Fruit fly (Drosophila melanogaster): ENCODE measurements around the gene CG44325.

Gene CG44325

dm6 chrX:9062665-9063064, 15.6 kb downstream of the CG44325 start (continued):
- TF ChIP-seq wor (GFP tag; IDR thresholded peaks at IDR 0.05) (no peak), Spps (tag; optimal IDR thresholded peaks at IDR 0.05) (no peak), cad (GFP tag; optimal IDR thresholded peaks at IDR 0.05) (no peak), CG18599 (GFP tag; optimal IDR thresholded peaks at IDR 0.05) (no peak), CG11695 (GFP tag; IDR thresholded peaks at IDR 0.05) (peak; percentile 38; the same call in 1 of the 3 replicates), Side (GFP tag; optimal IDR thresholded peaks at IDR 0.05) (no peak), inv (GFP tag; IDR thresholded peaks at IDR 0.05; ENCODE audit: partially characterized antibody) (no peak), crol (GFP tag; IDR thresholded peaks at IDR 0.05) (no peak), schlank (tag; optimal IDR thresholded peaks at IDR 0.05) (no peak), HLH3B (GFP tag; IDR thresholded peaks at IDR 0.05) (peak; percentile 27; the same call in 1 of the 2 replicates), CG1832 (GFP tag; optimal IDR thresholded peaks at IDR 0.05) (no peak), CG14965 (GFP tag; optimal IDR thresholded peaks at IDR 0.05; ENCODE audit: borderline replicate concordance) (no peak), nerfin-2 (GFP tag; IDR thresholded peaks at IDR 0.05; ENCODE audit: partially characterized antibody) (no peak), NFAT (GFP tag; IDR thresholded peaks at IDR 0.05) (peak; percentile 34; the same call in 1 of the 2 replicates), fd96Cb (tag; optimal IDR thresholded peaks at IDR 0.05) (no peak), CG6254 (GFP tag; optimal IDR thresholded peaks at IDR 0.05) (no peak), CG12219 (GFP tag; optimal IDR thresholded peaks at IDR 0.05) (no peak), sens-2 (GFP tag; IDR thresholded peaks at IDR 0.05) (no peak), CG4617 (GFP tag; optimal IDR thresholded peaks at IDR 0.05; ENCODE audit: borderline replicate concordance) (no peak), CG17612 (GFP tag; IDR thresholded peaks at IDR 0.05) (no peak), CG4820 (GFP tag; optimal IDR thresholded peaks at IDR 0.05) (no peak), Oaz (GFP tag; IDR thresholded peaks at IDR 0.05) (no peak), CG14710 (tag; optimal IDR thresholded peaks at IDR 0.05) (no peak), Meics (GFP tag; optimal IDR thresholded peaks at IDR 0.05) (no peak), CG32767 (GFP tag; IDR thresholded peaks at IDR 0.05) (no peak), gcm (GFP tag; optimal IDR thresholded peaks at IDR 0.05) (no peak), Fer1 (GFP tag; optimal IDR thresholded peaks at IDR 0.05) (no peak), Lpt (GFP tag; optimal IDR thresholded peaks at IDR 0.05) (no peak), Mrtf (GFP tag; IDR thresholded peaks at IDR 0.05) (no peak), TFAM (GFP tag; optimal IDR thresholded peaks at IDR 0.05) (no peak), CG3847 (GFP tag; IDR thresholded peaks at IDR 0.05) (no peak), CG11398 (GFP tag; optimal IDR thresholded peaks at IDR 0.05) (no peak), Bteb2 (GFP tag; optimal IDR thresholded peaks at IDR 0.05) (no peak), chn (GFP tag; optimal IDR thresholded peaks at IDR 0.05) (no peak), CG17359 (tag; optimal IDR thresholded peaks at IDR 0.05) (no peak), sisA (GFP tag; IDR thresholded peaks at IDR 0.05) (peak; percentile 11; the same call in 1 of the 2 replicates), Dref (GFP tag; IDR thresholded peaks at IDR 0.05) (no peak), CG12155 (GFP tag; optimal IDR thresholded peaks at IDR 0.05) (no peak), Hr78 (GFP tag; optimal IDR thresholded peaks at IDR 0.05) (no peak), Mad (GFP tag; optimal IDR thresholded peaks at IDR 0.05) (no peak), Dad (GFP tag; optimal IDR thresholded peaks at IDR 0.05) (no peak), CG15514 (GFP tag; optimal IDR thresholded peaks at IDR 0.05) (no peak), al (GFP tag; IDR thresholded peaks at IDR 0.05) (peak; percentile 45; the same call in 1 of the 2 replicates), chinmo (GFP tag; IDR thresholded peaks at IDR 0.05; ENCODE audit: partially characterized antibody) (no peak), sd (tag; optimal IDR thresholded peaks at IDR 0.05) (no peak), Poxn (GFP tag; IDR thresholded peaks at IDR 0.05) (no peak), sqz (GFP tag; optimal IDR thresholded peaks at IDR 0.05) (no peak), pum (GFP tag; optimal IDR thresholded peaks at IDR 0.05) (no peak), unc-4 (GFP tag; IDR thresholded peaks at IDR 0.05; ENCODE audit: partially characterized antibody) (no peak), CG10462 (GFP tag; optimal IDR thresholded peaks at IDR 0.05) (no peak), CG2116 (GFP tag; optimal IDR thresholded peaks at IDR 0.05) (no peak), CG3065 (GFP tag; optimal IDR thresholded peaks at IDR 0.05) (no peak)

All from whole organism, embryonic.